Fruit fly (Drosophila melanogaster) whole organism, prepupa: ENCODE measurements around the gene Gr63a.

Experiments used
- CG16779 ChIP-seq: fragments of 200-800 bp; sonication (Bioruptor generic); optimal IDR thresholded peaks from 3 replicates; lab custom pipeline; 2017; ENCODE audit warnings: missing biosample characterization, mild to moderate bottlenecking, missing genetic modification characterization
- CG3032 ChIP-seq: fragments of 200-800 bp; optimal IDR thresholded peaks from 2 replicates; lab custom pipeline; 2019; ENCODE audit warnings: missing biosample characterization, mild to moderate bottlenecking, missing genetic modification characterization, moderate library complexity
- CG32006 ChIP-seq: fragments of 200-800 bp; sonication (Bioruptor generic); optimal IDR thresholded peaks from 3 replicates; lab custom pipeline; 2017; ENCODE audit warnings: missing biosample characterization, mild to moderate bottlenecking, missing genetic modification characterization
- CG6163 ChIP-seq: fragments of 200-800 bp; sonication (Bioruptor generic); IDR thresholded peaks from 3 replicates; pipeline ENCODE4 v1.3.6; 2022; ENCODE audit warnings: missing biosample characterization, missing genetic modification characterization
- CG6854 ChIP-seq: fragments of 200-800 bp; sonication (Bioruptor generic); optimal IDR thresholded peaks from 2 replicates; lab custom pipeline; 2017; ENCODE audit warnings: missing biosample characterization, mild to moderate bottlenecking, missing genetic modification characterization
- CG7368 ChIP-seq: fragments of 200-800 bp; sonication (Bioruptor generic); optimal IDR thresholded peaks from 3 replicates; lab custom pipeline; 2016; ENCODE audit warnings: missing biosample characterization, missing genetic modification characterization
- CG8119 ChIP-seq: fragments of 200-800 bp; sonication (Bioruptor generic); IDR thresholded peaks from 3 replicates; pipeline ENCODE4 v1.3.6; 2022; ENCODE audit warnings: missing biosample characterization, missing genetic modification characterization
- Eip93F ChIP-seq: fragments of 200-800 bp; sonication (Bioruptor generic); optimal IDR thresholded peaks from 2 replicates; lab custom pipeline; 2016; ENCODE audit warnings: missing biosample characterization, mild to moderate bottlenecking, missing genetic modification characterization
- Ets21C ChIP-seq: fragments of 200-800 bp; sonication (Bioruptor generic); optimal IDR thresholded peaks from 3 replicates; lab custom pipeline; 2016; ENCODE audit warnings: missing biosample characterization, missing genetic modification characterization
- Sox14 ChIP-seq: fragments of 200-800 bp; sonication (Bioruptor generic); optimal IDR thresholded peaks from 3 replicates; lab custom pipeline; 2016; ENCODE audit warnings: missing biosample characterization, missing genetic modification characterization
- Sox15 ChIP-seq: fragments of 200-800 bp; sonication (Bioruptor generic); optimal IDR thresholded peaks from 3 replicates; lab custom pipeline; 2016; ENCODE audit warnings: missing biosample characterization, missing genetic modification characterization
- achi ChIP-seq: fragments of 200-800 bp; sonication (Bioruptor generic); optimal IDR thresholded peaks from 3 replicates; lab custom pipeline; 2016; ENCODE audit warnings: missing biosample characterization, missing genetic modification characterization
- fd85E ChIP-seq: fragments of 200-800 bp; sonication (Bioruptor generic); optimal IDR thresholded peaks from 3 replicates; lab custom pipeline; 2016; ENCODE audit warnings: missing biosample characterization, missing genetic modification characterization

- no peak for TF ChIP-seq Eip93F (GFP tag; lab: Kevin White, UChicago)
- no peak for TF ChIP-seq CG6854
- TF ChIP-seq CG32006, result no peak
- no peak for TF ChIP-seq Sox14 (GFP tag; lab: Kevin White, UChicago)
- TF ChIP-seq CG8119 (GFP tag; lab: Robert Waterston, UW), result no peak
- no peak for TF ChIP-seq CG6163
- no peak for TF ChIP-seq CG16779 (tag; lab: Kevin White, UChicago)
- TF ChIP-seq Sox15 (GFP tag; lab: Kevin White, UChicago), result no peak
- no peak for TF ChIP-seq CG7368 (GFP tag; lab: Kevin White, UChicago)
- no peak for TF ChIP-seq fd85E (GFP tag; lab: Kevin White, UChicago)
- TF ChIP-seq Ets21C, result no peak
- no peak for TF ChIP-seq achi (GFP tag; lab: Kevin White, UChicago)
- no peak for TF ChIP-seq CG3032 (tag; lab: Kevin White, UChicago)
Measured at dm6 chr3L:3865290-3865891, 31.0 kb downstream of the Gr63a start.
